Fruit fly (Drosophila melanogaster): Measurements from ENCODE around the gene Ptp61F.
A peak's percentile ranks its signal among the peaks of the same experiment; 100 is the strongest.

Ptp61F gene

dm6 chr3L:1457998-1458728, 16.9 kb downstream of the Ptp61F start:
- TF ChIP-seq Hr78 (GFP tag; optimal IDR thresholded peaks at IDR 0.05) = no peak
- TF ChIP-seq wor (GFP tag; IDR thresholded peaks at IDR 0.05) = no peak
- no peak for TF ChIP-seq MBD-R2 (GFP tag; IDR thresholded peaks at IDR 0.05)
- no peak for TF ChIP-seq Lpt (GFP tag; optimal IDR thresholded peaks at IDR 0.05)
- no peak for TF ChIP-seq CG6654 (GFP tag; optimal IDR thresholded peaks at IDR 0.05)
- TF ChIP-seq lov (optimal IDR thresholded peaks at IDR 0.05) = no peak
- TF ChIP-seq lov (GFP tag; IDR thresholded peaks at IDR 0.05) = no peak
- TF ChIP-seq CG31224 (GFP tag; IDR thresholded peaks at IDR 0.05) = no peak
- TF ChIP-seq mld (GFP tag; IDR thresholded peaks at IDR 0.05; ENCODE audit: partially characterized antibody) = no peak
- peak; percentile 6 for TF ChIP-seq Deaf1 (tag; optimal IDR thresholded peaks at IDR 0.05)
- TF ChIP-seq lbe (GFP tag; optimal IDR thresholded peaks at IDR 0.05) = peak; percentile 34
- no peak for TF ChIP-seq psq (GFP tag; optimal IDR thresholded peaks at IDR 0.05)
- no peak for TF ChIP-seq CG32532 (GFP tag; IDR thresholded peaks at IDR 0.05)
- TF ChIP-seq crol (GFP tag; IDR thresholded peaks at IDR 0.05) = peak; percentile 82
- TF ChIP-seq CG13296 (GFP tag; optimal IDR thresholded peaks at IDR 0.05) = no peak
- no peak for TF ChIP-seq ash1 (GFP tag; optimal IDR thresholded peaks at IDR 0.05)

dm6 chr3L:1457281-1457680, 17.8 kb downstream of the Ptp61F start:
- TF ChIP-seq CG16813 (GFP tag; IDR thresholded peaks at IDR 0.05; ENCODE audit: partially characterized antibody) (no peak), CG8765 (GFP tag; IDR thresholded peaks at IDR 0.05) (0 out of 2 replicates have a peak, but pooled peaks have one; percentile 18), Taf1 (GFP tag; IDR thresholded peaks at IDR 0.05) (no peak), nmo (GFP tag; optimal IDR thresholded peaks at IDR 0.05) (no peak)

dm6 chr3L:1450940-1451339, 24.1 kb downstream of the Ptp61F start:
- TF ChIP-seq CG3726 (GFP tag; IDR thresholded peaks at IDR 0.05) (no peak), Drgx (GFP tag; IDR thresholded peaks at IDR 0.05) (0 out of 2 replicates have a peak, but pooled peaks have one; percentile 28), CG12299 (tag; optimal IDR thresholded peaks at IDR 0.05) (no peak), prd (optimal IDR thresholded peaks at IDR 0.05) (no peak), prd (GFP tag; IDR thresholded peaks at IDR 0.05) (peak; percentile 18; the same call in 1 of the 3 replicates), CG18619 (GFP tag; optimal IDR thresholded peaks at IDR 0.05) (no peak), seq (GFP tag; IDR thresholded peaks at IDR 0.05) (no peak), ara (GFP tag; IDR thresholded peaks at IDR 0.05) (0 out of 2 replicates have a peak, but pooled peaks have one; percentile 9)

dm6 chr3L:1447803-1448517, 27.1 kb downstream of the Ptp61F start:
- TF ChIP-seq abd-A (tag; optimal IDR thresholded peaks at IDR 0.05) = peak; percentile 21
- TF ChIP-seq cad (GFP tag; optimal IDR thresholded peaks at IDR 0.05) = peak; percentile 83
- TF ChIP-seq toy (GFP tag; IDR thresholded peaks at IDR 0.05) = no peak
- peak; percentile 70 for TF ChIP-seq kni (GFP tag; optimal IDR thresholded peaks at IDR 0.05)
- TF ChIP-seq sqz (GFP tag; optimal IDR thresholded peaks at IDR 0.05) = peak; percentile 56
- TF ChIP-seq grn (GFP tag; optimal IDR thresholded peaks at IDR 0.05) = peak; percentile 91
- no peak for TF ChIP-seq CG6175 (GFP tag; IDR thresholded peaks at IDR 0.05)
- 0 out of 3 replicates have a peak, but pooled peaks have one; percentile 13 for TF ChIP-seq ken (GFP tag; IDR thresholded peaks at IDR 0.05)
- TF ChIP-seq CG15479 (GFP tag; optimal IDR thresholded peaks at IDR 0.05) = peak; percentile 19
- TF ChIP-seq Stat92E (GFP tag; optimal IDR thresholded peaks at IDR 0.05) = peak in 1 of 3 experiments; percentile 3

Data from whole organism, embryonic.